Worm (Caenorhabditis elegans) whole organism, L4 larva: ENCODE results near the gene sre-10.

ENCODE experiments used
- F10B5.3 ChIP-seq: sonication (generic microtip); optimal IDR thresholded peaks from 2 replicates; lab custom pipeline; 2016; ENCODE audit warnings: mild to moderate bottlenecking, missing genetic modification characterization, missing compliant biosample characterization
- F49E8.2 ChIP-seq: sonication (generic microtip); optimal IDR thresholded peaks from 2 replicates; lab custom pipeline; 2016; ENCODE audit warnings: missing compliant biosample characterization, mild to moderate bottlenecking, missing genetic modification characterization, borderline replicate concordance
- ceh-44 ChIP-seq: fragments of 200-800 bp; sonication (Bioruptor generic); IDR thresholded peaks from 2 replicates; pipeline ENCODE4 v1.3.6; 2022; ENCODE audit warnings: missing genetic modification reagents, missing genetic modification characterization, missing compliant biosample characterization
- ceh-82 ChIP-seq: sonication (generic microtip); optimal IDR thresholded peaks from 2 replicates; lab custom pipeline; 2017; ENCODE audit warnings: missing biosample characterization, missing genetic modification characterization
- nhr-76 ChIP-seq: fragments of 150-350 bp; optimal IDR thresholded peaks from 2 replicates; lab custom pipeline; 2014; ENCODE audit warnings: missing biosample characterization, missing genetic modification characterization

ce11 chrV:7085518-7086104 lies 46.7 kb upstream of the sre-10 start, which contains the start of gene VC5.2:
- TF ChIP-seq nhr-76, result no peak
- TF ChIP-seq F49E8.2, result no peak
- no peak for TF ChIP-seq ceh-82 (tag; lab: Kevin White, UChicago)
- no peak for TF ChIP-seq F10B5.3
- TF ChIP-seq ceh-44 (GFP tag; lab: Robert Waterston, UW), result no peak
